Fruit fly (Drosophila melanogaster) whole organism, embryonic: Measurements from ENCODE around the gene Usp14.

ENCODE experiments used
- Adf1 ChIP-seq: fragments of 200-800 bp; sonication (Bioruptor generic); IDR thresholded peaks from 2 replicates; pipeline ENCODE4 v1.3.6; 2022; ENCODE audit warnings: missing biosample characterization, missing genetic modification characterization
- CG12236 ChIP-seq: fragments of 200-800 bp; sonication (Bioruptor generic); optimal IDR thresholded peaks from 2 replicates; lab custom pipeline; 2016; ENCODE audit warnings: missing biosample characterization, missing genetic modification characterization
- CG1233 ChIP-seq: fragments of 200-800 bp; sonication (Bioruptor generic); optimal IDR thresholded peaks from 4 replicates; lab custom pipeline; 2018; ENCODE audit warnings: missing biosample characterization, mild to moderate bottlenecking, missing genetic modification characterization
- CG13287 ChIP-seq: fragments of 200-800 bp; sonication (Bioruptor generic); IDR thresholded peaks from 2 replicates; pipeline ENCODE4 v1.3.6; 2022; ENCODE audit warnings: missing biosample characterization, missing genetic modification characterization; ENCODE audit not compliant: partially characterized antibody
- CG13775 ChIP-seq: fragments of 200-800 bp; sonication (Bioruptor generic); optimal IDR thresholded peaks from 3 replicates; lab custom pipeline; 2017; ENCODE audit warnings: missing biosample characterization, mild to moderate bottlenecking, missing genetic modification characterization
- CG15514 ChIP-seq: fragments of 200-800 bp; sonication (Bioruptor generic); optimal IDR thresholded peaks from 3 replicates; lab custom pipeline; 2017; ENCODE audit warnings: missing biosample characterization, missing genetic modification characterization, mild to moderate bottlenecking, moderate library complexity, missing genetic modification reagents
- CG15696 ChIP-seq: fragments of 200-800 bp; sonication (Bioruptor generic); optimal IDR thresholded peaks from 2 replicates; lab custom pipeline; 2019; ENCODE audit warnings: missing biosample characterization, mild to moderate bottlenecking, missing genetic modification characterization, moderate library complexity
- CG18262 ChIP-seq: fragments of 200-800 bp; optimal IDR thresholded peaks from 3 replicates; lab custom pipeline; 2019; ENCODE audit warnings: missing biosample characterization, mild to moderate bottlenecking, missing genetic modification characterization, moderate library complexity
- CG4282 ChIP-seq: fragments of 200-800 bp; sonication (Bioruptor generic); optimal IDR thresholded peaks from 2 replicates; lab custom pipeline; 2016; ENCODE audit warnings: missing biosample characterization, missing genetic modification characterization
- CG4328 ChIP-seq: fragments of 200-800 bp; sonication (Bioruptor generic); optimal IDR thresholded peaks from 3 replicates; lab custom pipeline; 2017; ENCODE audit warnings: missing biosample characterization, missing genetic modification reagents, missing genetic modification characterization
- CG4820 ChIP-seq: fragments of 200-800 bp; sonication (Bioruptor generic); optimal IDR thresholded peaks from 3 replicates; lab custom pipeline; 2016; ENCODE audit warnings: missing biosample characterization, missing genetic modification characterization
- CG5180 ChIP-seq: fragments of 200-800 bp; sonication (Bioruptor generic); optimal IDR thresholded peaks from 3 replicates; lab custom pipeline; 2017; ENCODE audit warnings: missing biosample characterization, missing genetic modification characterization, mild to moderate bottlenecking, moderate library complexity, missing genetic modification reagents
- CG8924 ChIP-seq: fragments of 200-800 bp; optimal IDR thresholded peaks from 3 replicates; lab custom pipeline; 2019; ENCODE audit warnings: missing biosample characterization, mild to moderate bottlenecking, missing genetic modification characterization, moderate library complexity
- Dip3 ChIP-seq: fragments of 200-800 bp; sonication (Bioruptor generic); optimal IDR thresholded peaks from 3 replicates; lab custom pipeline; 2016; ENCODE audit warnings: missing biosample characterization, missing genetic modification characterization
- Doc3 ChIP-seq: fragments of 200-800 bp; sonication (Bioruptor generic); IDR thresholded peaks from 3 replicates; pipeline ENCODE4 v1.3.6; 2022; ENCODE audit warnings: missing biosample characterization, missing genetic modification characterization; ENCODE audit not compliant: partially characterized antibody
- E2f2 ChIP-seq: fragments of 200-800 bp; sonication (Bioruptor generic); IDR thresholded peaks from 2 replicates; pipeline ENCODE4 v1.3.6; 2022; ENCODE audit warnings: missing biosample characterization, missing genetic modification characterization
- Gsc ChIP-seq: fragments of 200-800 bp; sonication (Bioruptor generic); IDR thresholded peaks from 2 replicates; pipeline ENCODE4 v1.3.6; 2022; ENCODE audit warnings: missing biosample characterization, missing genetic modification characterization
- H2.0 ChIP-seq: fragments of 200-800 bp; sonication (Bioruptor generic); IDR thresholded peaks from 2 replicates; pipeline ENCODE4 v1.3.6; 2022; ENCODE audit warnings: missing biosample characterization, missing genetic modification characterization
- HLH4C ChIP-seq: fragments of 200-800 bp; sonication (Bioruptor generic); IDR thresholded peaks from 3 replicates; pipeline ENCODE4 v1.3.6; 2022; ENCODE audit warnings: missing biosample characterization, missing genetic modification characterization; ENCODE audit not compliant: partially characterized antibody
- HLHmδ ChIP-seq: fragments of 200-800 bp; sonication (Bioruptor generic); optimal IDR thresholded peaks from 2 replicates; lab custom pipeline; 2018; ENCODE audit warnings: missing biosample characterization, mild to moderate bottlenecking, missing genetic modification characterization, moderate library complexity
- HmgZ ChIP-seq: fragments of 200-800 bp; sonication (Bioruptor generic); optimal IDR thresholded peaks from 2 replicates; lab custom pipeline; 2018; ENCODE audit warnings: missing biosample characterization, mild to moderate bottlenecking, missing genetic modification characterization
- MTF-1 ChIP-seq: fragments of 200-800 bp; sonication (Bioruptor generic); optimal IDR thresholded peaks from 2 replicates; lab custom pipeline; 2018; ENCODE audit warnings: missing biosample characterization, mild to moderate bottlenecking, missing genetic modification characterization, borderline replicate concordance
- Opbp ChIP-seq: fragments of 200-800 bp; sonication (Bioruptor generic); IDR thresholded peaks from 3 replicates; pipeline ENCODE4 v1.3.6; 2022; ENCODE audit warnings: missing biosample characterization, missing genetic modification characterization; ENCODE audit not compliant: partially characterized antibody
- ab ChIP-seq: fragments of 200-800 bp; sonication (Bioruptor generic); optimal IDR thresholded peaks from 2 replicates; lab custom pipeline; 2016; ENCODE audit warnings: missing biosample characterization, missing genetic modification characterization
- ash1 ChIP-seq: fragments of 200-800 bp; sonication (Bioruptor generic); optimal IDR thresholded peaks from 2 replicates; lab custom pipeline; 2018; ENCODE audit warnings: missing biosample characterization, mild to moderate bottlenecking, missing genetic modification characterization
- ci ChIP-seq: fragments of 200-800 bp; sonication (Bioruptor generic); IDR thresholded peaks from 3 replicates; pipeline ENCODE4 v1.3.6; 2022; ENCODE audit warnings: missing biosample characterization, missing genetic modification characterization
- disco-r ChIP-seq: fragments of 200-800 bp; sonication (Bioruptor generic); optimal IDR thresholded peaks from 2 replicates; lab custom pipeline; 2016; ENCODE audit warnings: missing biosample characterization, missing genetic modification characterization
- dmrt11E ChIP-seq: fragments of 200-800 bp; sonication (Bioruptor generic); optimal IDR thresholded peaks from 3 replicates; lab custom pipeline; 2018; ENCODE audit warnings: missing biosample characterization, mild to moderate bottlenecking, missing genetic modification characterization, moderate library complexity
- ems ChIP-seq: fragments of 200-800 bp; sonication (Bioruptor generic); optimal IDR thresholded peaks from 3 replicates; lab custom pipeline; 2016; ENCODE audit warnings: missing biosample characterization, missing genetic modification characterization
- fd102C ChIP-seq: fragments of 200-800 bp; sonication (Bioruptor generic); optimal IDR thresholded peaks from 2 replicates; lab custom pipeline; 2018; ENCODE audit warnings: missing biosample characterization, mild to moderate bottlenecking, missing genetic modification characterization, moderate library complexity
- gfzf ChIP-seq: fragments of 200-800 bp; sonication (Bioruptor generic); optimal IDR thresholded peaks from 2 replicates; lab custom pipeline; 2016; ENCODE audit warnings: missing biosample characterization, mild to moderate bottlenecking, missing genetic modification characterization, moderate library complexity
- gro ChIP-seq: fragments of 200-800 bp; sonication (Bioruptor generic); optimal IDR thresholded peaks from 2 replicates; lab custom pipeline; 2016; ENCODE audit warnings: missing biosample characterization, missing genetic modification characterization
- hkb ChIP-seq, 2 experiments: fragments of 200-800 bp in 1 of 2; fragments of >200 bp in 1 of 2; sonication (Bioruptor generic) in 1 of 2; IDR thresholded peaks in 1 of 2; optimal IDR thresholded peaks in 1 of 2; 2 replicates each; pipeline versions ENCODE4 v1.3.6 to Lab custom; 2017 to 2022; ENCODE audit warnings: missing biosample characterization in 1 of 2, missing genetic modification characterization in 1 of 2
- jigr1 ChIP-seq: fragments of 200-800 bp; sonication (Bioruptor generic); IDR thresholded peaks from 3 replicates; pipeline ENCODE4 v1.3.6; 2022; ENCODE audit warnings: missing biosample characterization, missing genetic modification characterization
- jumu ChIP-seq: fragments of 200-800 bp; sonication (Bioruptor generic); optimal IDR thresholded peaks from 3 replicates; lab custom pipeline; 2016; ENCODE audit warnings: missing biosample characterization, missing genetic modification characterization
- kay ChIP-seq: fragments of 200-800 bp; sonication (Bioruptor generic); optimal IDR thresholded peaks from 2 replicates; lab custom pipeline; 2016; ENCODE audit warnings: missing biosample characterization, missing genetic modification characterization
- lab ChIP-seq: fragments of 200-800 bp; sonication (Bioruptor generic); optimal IDR thresholded peaks from 3 replicates; lab custom pipeline; 2017; ENCODE audit warnings: missing biosample characterization, missing genetic modification characterization, mild to moderate bottlenecking, moderate library complexity, missing genetic modification reagents
- peb ChIP-seq: fragments of 200-800 bp; sonication (Bioruptor generic); IDR thresholded peaks from 2 replicates; pipeline ENCODE4 v1.3.6; 2022; ENCODE audit warnings: missing biosample characterization, missing genetic modification characterization
- pho ChIP-seq: fragments of 200-800 bp; sonication (Bioruptor generic); optimal IDR thresholded peaks from 2 replicates; lab custom pipeline; 2016; ENCODE audit warnings: missing biosample characterization, missing genetic modification characterization
- ro ChIP-seq: fragments of 200-800 bp; sonication (Bioruptor generic); IDR thresholded peaks from 2 replicates; pipeline ENCODE4 v1.3.6; 2022; ENCODE audit warnings: missing biosample characterization, missing genetic modification characterization
- sc ChIP-seq, 3 experiments: fragments of >200 bp in 2 of 3; fragments of 200-800 bp in 1 of 3; sonication (Bioruptor generic) in 1 of 3; optimal IDR thresholded peaks; 2 replicates in 2 of 3; 3 replicates in 1 of 3; lab custom pipeline; 2017; ENCODE audit warnings: mild to moderate bottlenecking in 1 of 3, missing biosample characterization in 1 of 3, missing genetic modification characterization in 1 of 3, missing genetic modification reagents in 1 of 3
- sisA ChIP-seq: fragments of 200-800 bp; sonication (Bioruptor generic); IDR thresholded peaks from 2 replicates; pipeline ENCODE4 v1.3.6; 2022; ENCODE audit warnings: missing biosample characterization, missing genetic modification characterization
- tin ChIP-seq: fragments of 200-800 bp; sonication (Bioruptor generic); optimal IDR thresholded peaks from 3 replicates; lab custom pipeline; 2016; ENCODE audit warnings: missing biosample characterization, missing genetic modification characterization
- trem ChIP-seq: fragments of 200-800 bp; optimal IDR thresholded peaks from 3 replicates; lab custom pipeline; 2019; ENCODE audit warnings: missing biosample characterization, mild to moderate bottlenecking, missing genetic modification characterization, moderate library complexity
- ttk ChIP-seq: fragments of 200-800 bp; sonication (Bioruptor generic); IDR thresholded peaks from 2 replicates; pipeline ENCODE4 v2.1.2; 2022; ENCODE audit warnings: missing biosample characterization, missing genetic modification characterization
- tup ChIP-seq: fragments of 200-800 bp; sonication (Bioruptor generic); optimal IDR thresholded peaks from 2 replicates; lab custom pipeline; 2016; ENCODE audit warnings: missing biosample characterization, mild to moderate bottlenecking, missing genetic modification characterization, moderate library complexity
- twi ChIP-seq: fragments of 200-800 bp; optimal IDR thresholded peaks from 2 replicates; lab custom pipeline; 2019; ENCODE audit warnings: missing biosample characterization, mild to moderate bottlenecking, missing genetic modification characterization, moderate library complexity
- wdn ChIP-seq: fragments of 200-800 bp; sonication (Bioruptor generic); IDR thresholded peaks from 2 replicates; pipeline ENCODE4 v1.3.6; 2022; ENCODE audit warnings: missing biosample characterization, missing genetic modification characterization
- z ChIP-seq: fragments of 200-800 bp; sonication (Bioruptor generic); IDR thresholded peaks from 3 replicates; pipeline ENCODE4 v1.3.6; 2022; ENCODE audit warnings: missing biosample characterization, missing genetic modification characterization

The Usp14 gene

dm6 chr2L:10334854-10335277 lies 20.7 kb upstream of the Usp14 start (continued):
- TF ChIP-seq HmgZ (peak; percentile 92), disco-r (GFP tag; lab: Kevin White, UChicago) (peak; percentile 24), ems (GFP tag; lab: Kevin White, UChicago) (peak; percentile 52), HLHmδ (GFP tag; lab: Kevin White, UChicago) (peak; percentile 93), hkb (optimal IDR thresholded peaks at IDR 0.05; lab: Kevin White, UChicago) (no peak), hkb (GFP tag; IDR thresholded peaks at IDR 0.05; lab: Robert Waterston, UW) (peak; percentile 69), gfzf (GFP tag; lab: Kevin White, UChicago) (peak; percentile 34), jigr1 (GFP tag; lab: Robert Waterston, UW) (no peak), fd102C (GFP tag; lab: Kevin White, UChicago) (peak; percentile 17), E2f2 (GFP tag; lab: Robert Waterston, UW) (peak; percentile 30; the same call in 1 of the 2 replicates), dmrt11E (tag; lab: Kevin White, UChicago) (peak; percentile 25), ttk (GFP tag; lab: Robert Waterston, UW) (no peak), wdn (GFP tag; lab: Robert Waterston, UW) (0 out of 2 replicates have a peak, but pooled peaks have one; percentile 38), CG8924 (tag; lab: Kevin White, UChicago) (peak; percentile 82), ro (GFP tag; lab: Robert Waterston, UW) (no peak), Adf1 (GFP tag; lab: Robert Waterston, UW) (peak; percentile 16; the same call in 1 of the 2 replicates), kay (GFP tag; lab: Kevin White, UChicago) (peak; percentile 90), CG18262 (tag; lab: Kevin White, UChicago) (peak; percentile 41), trem (peak; percentile 47), CG15514 (GFP tag; lab: Kevin White, UChicago) (peak; percentile 96), CG5180 (peak; percentile 65), Dip3 (GFP tag; lab: Kevin White, UChicago) (no peak), CG13775 (peak; percentile 50), CG12236 (peak; percentile 43), pho (GFP tag; lab: Kevin White, UChicago) (peak; percentile 18), jumu (GFP tag; lab: Kevin White, UChicago) (peak; percentile 54), twi (tag; lab: Kevin White, UChicago) (peak; percentile 51), ab (GFP tag; lab: Kevin White, UChicago) (peak; percentile 51), MTF-1 (GFP tag; lab: Kevin White, UChicago) (peak; percentile 74), Doc3 (GFP tag; lab: Robert Waterston, UW) (0 out of 3 replicates have a peak, but pooled peaks have one; percentile 11), lab (peak; percentile 93), CG13287 (GFP tag; lab: Robert Waterston, UW) (peak; percentile 81), CG4282 (GFP tag; lab: Kevin White, UChicago) (no peak), Opbp (no peak; the same call in 2 of the 3 replicates), CG15696 (tag; lab: Kevin White, UChicago) (peak; percentile 72), gro (GFP tag; lab: Kevin White, UChicago) (peak; percentile 82), ash1 (peak; percentile 40), ci (GFP tag; lab: Robert Waterston, UW) (no peak; the same call in 2 of the 3 replicates), sisA (no peak), HLH4C (no peak), tup (GFP tag; lab: Kevin White, UChicago) (no peak), sc (optimal IDR thresholded peaks at IDR 0.05; lab: Kevin White, UChicago) (no peak), sc (GFP tag; optimal IDR thresholded peaks at IDR 0.05; lab: Kevin White, UChicago) (peak; percentile 11), H2.0 (GFP tag; lab: Robert Waterston, UW) (no peak), Gsc (no peak), tin (GFP tag; lab: Kevin White, UChicago) (peak; percentile 38), peb (no peak), CG1233 (GFP tag; lab: Kevin White, UChicago) (peak; percentile 74), z (GFP tag; lab: Robert Waterston, UW) (no peak), CG4328 (GFP tag; lab: Kevin White, UChicago) (peak; percentile 88), CG4820 (peak; percentile 2)
